Worm (Caenorhabditis elegans): ENCODE measurements around the gene cutl-24.

- TF ChIP-seq cog-1 (tag; optimal IDR thresholded peaks at IDR 0.05): no peak
- TF ChIP-seq flt-1 (GFP tag; IDR thresholded peaks at IDR 0.05): no peak
- TF ChIP-seq ztf-29 (GFP tag; IDR thresholded peaks at IDR 0.05): no peak
- TF ChIP-seq tab-1 (GFP tag; IDR thresholded peaks at IDR 0.05): no peak
- no peak for TF ChIP-seq med-1 (GFP tag; optimal IDR thresholded peaks at IDR 0.05; ENCODE audit: insufficient read depth)
- TF ChIP-seq ztf-23 (GFP tag; IDR thresholded peaks at IDR 0.05): no peak
- no peak for TF ChIP-seq ref-1 (GFP tag; conservative IDR thresholded peaks at IDR 0.05)
- TF ChIP-seq T22C8.4 (GFP tag; IDR thresholded peaks at IDR 0.05): no peak
- no peak for TF ChIP-seq klf-2 (GFP tag; conservative IDR thresholded peaks at IDR 0.05)
Observed at ce11 chrIV:118786-119185, 46.1 kb upstream of the cutl-24 start.

Measured in whole organism, midembryonic.